Worm (Caenorhabditis elegans) whole organism, dauer: ENCODE results near the gene atg-16.2.

ENCODE experiments used
- unc-62 ChIP-seq: sonication (generic microtip); optimal IDR thresholded peaks from 2 replicates; lab custom pipeline; 2017; ENCODE audit warnings: missing biosample characterization, missing genetic modification reagents, missing genetic modification characterization

Gene atg-16.2

ce11 chrII:6411660-6412451 lies 41.3 kb downstream of the atg-16.2 start:
- TF ChIP-seq unc-62 (GFP tag; lab: Kevin White, UChicago): no peak

ce11 chrII:6410181-6410580 lies 43.0 kb downstream of the atg-16.2 start, which contains the start of gene T25D10.4:
T25D10.4 (minus strand) TSS chrII:6410281.
- TF ChIP-seq unc-62 (GFP tag; lab: Kevin White, UChicago): no peak

- no peak for TF ChIP-seq unc-62 (GFP tag; lab: Kevin White, UChicago)
These were observed 44.1 kb downstream of the atg-16.2 start for ce11 chrII:6409098-6409497.

- no peak for TF ChIP-seq unc-62 (GFP tag; lab: Kevin White, UChicago)
These were observed 45.9 kb downstream of the atg-16.2 start, which contains the start of gene spp-11 for ce11 chrII:6407279-6407678. spp-11 (minus strand) TSS chrII:6407379.

ce11 chrII:6403233-6403632 lies 50.0 kb downstream of the atg-16.2 start, which contains the start of gene T25D10.1:
T25D10.1 (plus strand) TSS chrII:6403401.
- TF ChIP-seq unc-62 (GFP tag; lab: Kevin White, UChicago): no peak

- no peak for TF ChIP-seq unc-62 (GFP tag; lab: Kevin White, UChicago)
These were observed 51.5 kb downstream of the atg-16.2 start, which contains the start of gene btb-2 for ce11 chrII:6401649-6402048. btb-2 (plus strand) TSS chrII:6401949.
